Worm (Caenorhabditis elegans): ENCODE measurements around the gene H12D21.5.

- no peak for TF ChIP-seq pes-1 (GFP tag; IDR thresholded peaks at IDR 0.05)
- TF ChIP-seq ceh-36 (tag; optimal IDR thresholded peaks at IDR 0.05), result no peak
- TF ChIP-seq ets-7 (tag; optimal IDR thresholded peaks at IDR 0.05), result no peak
- no peak for TF ChIP-seq ceh-13 (GFP tag; optimal IDR thresholded peaks at IDR 0.05)
Observed at ce11 chrV:14858503-14858902, 35.3 kb upstream of the H12D21.5 start, which contains the start of gene npr-13.
